Worm (Caenorhabditis elegans) whole organism, L4 larva: Measurements from ENCODE around the gene hsp-43.

ENCODE experiments used
- aly-2 ChIP-seq: sonication (generic microtip); optimal IDR thresholded peaks from 2 replicates; lab custom pipeline; 2018; ENCODE audit warnings: missing biosample characterization, missing genetic modification characterization
- ceh-28 ChIP-seq: fragments of 150-350 bp; optimal IDR thresholded peaks from 2 replicates; lab custom pipeline; 2014; ENCODE audit warnings: missing biosample characterization, missing genetic modification reagents, missing genetic modification characterization
- egl-27 ChIP-seq: sonication (generic microtip); optimal IDR thresholded peaks from 3 replicates; lab custom pipeline; 2017; ENCODE audit warnings: missing biosample characterization, missing genetic modification reagents, missing genetic modification characterization
- lin-13 ChIP-seq: fragments of 150-350 bp; optimal IDR thresholded peaks from 2 replicates; lab custom pipeline; 2014; ENCODE audit warnings: missing biosample characterization, missing genetic modification reagents, missing genetic modification characterization
- nhr-6 ChIP-seq: fragments of 150-350 bp; optimal IDR thresholded peaks from 2 replicates; lab custom pipeline; 2014; ENCODE audit warnings: missing biosample characterization, missing genetic modification characterization
- nhr-76 ChIP-seq: fragments of 150-350 bp; optimal IDR thresholded peaks from 2 replicates; lab custom pipeline; 2014; ENCODE audit warnings: missing biosample characterization, missing genetic modification characterization
- nhr-77 ChIP-seq: fragments of 150-350 bp; optimal IDR thresholded peaks from 2 replicates; lab custom pipeline; 2014; ENCODE audit warnings: missing biosample characterization, missing genetic modification characterization
- pha-4 ChIP-seq, 2 experiments: fragments of 150-350 bp in 1 of 2; fragments of 200-800 bp in 1 of 2; sonication (Bioruptor generic) in 1 of 2; IDR thresholded peaks in 1 of 2; optimal IDR thresholded peaks in 1 of 2; 2 replicates each; pipeline versions ENCODE4 v1.3.6 to Lab custom; 2014 to 2022; ENCODE audit warnings: missing genetic modification characterization in 2 of 2, missing genetic modification reagents in 2 of 2, missing biosample characterization in 1 of 2, missing compliant biosample characterization in 1 of 2
- zip-11 ChIP-seq: fragments of 200-800 bp; sonication (Bioruptor generic); IDR thresholded peaks from 2 replicates; pipeline ENCODE4 v1.3.6; 2022; ENCODE audit warnings: missing genetic modification characterization, missing compliant biosample characterization

DNA sequence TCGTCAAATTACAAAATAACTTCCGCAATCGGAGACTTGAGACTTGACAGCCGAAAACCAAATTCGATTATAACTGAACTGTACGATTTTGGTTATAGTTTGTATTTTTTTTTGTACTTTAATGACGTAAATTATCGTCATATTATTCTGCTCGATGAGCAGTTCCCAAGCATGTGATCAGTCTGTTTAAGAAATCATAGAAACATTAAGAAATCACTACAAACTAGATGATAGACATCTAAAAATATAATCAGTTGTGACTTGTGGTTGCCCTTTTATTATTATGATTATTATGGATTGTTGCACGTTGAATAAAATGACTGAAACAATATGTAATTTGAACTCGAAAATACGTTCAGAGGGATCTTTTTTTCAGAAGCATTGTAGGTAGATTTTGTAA is 38.9 kb upstream of the hsp-43 start:
- TF ChIP-seq aly-2 (tag; lab: Kevin White, UChicago) = no peak
- TF ChIP-seq ceh-28 (tag; lab: Kevin White, UChicago) = no peak
- no peak for TF ChIP-seq nhr-6 (tag; lab: Kevin White, UChicago)
- TF ChIP-seq zip-11 = no peak
- TF ChIP-seq egl-27 (tag; lab: Kevin White, UChicago) = no peak
- no peak for TF ChIP-seq nhr-76 (tag; lab: Kevin White, UChicago)
- no peak for TF ChIP-seq lin-13 (GFP tag; lab: Kevin White, UChicago)
- peak; percentile 10; the same call in 1 of the 2 replicates for TF ChIP-seq pha-4 (GFP tag; IDR thresholded peaks at IDR 0.05; lab: Robert Waterston, UW)
- TF ChIP-seq pha-4 (tag; optimal IDR thresholded peaks at IDR 0.05; lab: Kevin White, UChicago) = no peak
- TF ChIP-seq nhr-77 (tag; lab: Kevin White, UChicago) = peak; percentile 62
